Worm (Caenorhabditis elegans): ENCODE measurements around the gene K12H4.6.

- TF ChIP-seq aly-2 (tag; optimal IDR thresholded peaks at IDR 0.05) = no peak
- no peak for TF ChIP-seq daf-16 (GFP tag; optimal IDR thresholded peaks at IDR 0.05)
- TF ChIP-seq daf-16 (tag; optimal IDR thresholded peaks at IDR 0.05) = no peak
- TF ChIP-seq mep-1 (tag; optimal IDR thresholded peaks at IDR 0.05) = no peak
- TF ChIP-seq lsy-2 (tag; optimal IDR thresholded peaks at IDR 0.05) = no peak
- TF ChIP-seq ceh-62 (tag; optimal IDR thresholded peaks at IDR 0.05) = no peak
- TF ChIP-seq zfp-2 (tag; optimal IDR thresholded peaks at IDR 0.05) = no peak
- no peak for TF ChIP-seq unc-62 (GFP tag; optimal IDR thresholded peaks at IDR 0.05 in 1 of 2)
- TF ChIP-seq unc-62 (tag; optimal IDR thresholded peaks at IDR 0.05) = no peak
Observed at ce11 chrIII:8091408-8091807, 48.7 kb upstream of the K12H4.6 start, which contains the start of gene idi-1.
